Worm (Caenorhabditis elegans): ENCODE data around the gene wago-10.

- TF ChIP-seq unc-62 (GFP tag; optimal IDR thresholded peaks at IDR 0.05): no peak
- no peak for TF ChIP-seq D2030.7 (GFP tag; IDR thresholded peaks at IDR 0.05)
These were observed 49.0 kb downstream of the wago-10 start, which contains the start of gene nhr-254 for ce11 chrV:392199-392678.
